Worm (Caenorhabditis elegans) whole organism, mixed stage, embryonic: ENCODE measurements around the gene Y73B6BL.14.
"Not testable (repeated sequence)": the region's sequence is repeated elsewhere in the genome, so short reads cannot be mapped to it uniquely, and the experiment has no call there.

Experiments used
- M03D4.4 ChIP-seq: sonication (generic microtip); optimal IDR thresholded peaks from 2 replicates; lab custom pipeline; 2017; ENCODE audit warnings: mild to moderate bottlenecking, missing genetic modification characterization, missing compliant biosample characterization
- bed-3 ChIP-seq: fragments of 200-800 bp; sonication (Bioruptor generic); optimal IDR thresholded peaks from 3 replicates; lab custom pipeline; 2018; ENCODE audit warnings: mild to moderate bottlenecking, missing genetic modification characterization, moderate library complexity, missing compliant biosample characterization
- ceh-43 ChIP-seq: fragments of 200-800 bp; sonication (Bioruptor generic); optimal IDR thresholded peaks from 2 replicates; lab custom pipeline; 2018; ENCODE audit warnings: mild to moderate bottlenecking, missing genetic modification characterization, moderate library complexity, missing compliant biosample characterization
- ceh-83 ChIP-seq: fragments of 200-800 bp; sonication (Bioruptor generic); optimal IDR thresholded peaks from 2 replicates; lab custom pipeline; 2018; ENCODE audit warnings: mild to moderate bottlenecking, missing genetic modification characterization, missing compliant biosample characterization
- ces-1 ChIP-seq: fragments of 150-350 bp; optimal IDR thresholded peaks from 2 replicates; lab custom pipeline; 2014; ENCODE audit warnings: missing biosample characterization, missing genetic modification reagents, missing genetic modification characterization
- cnd-1 ChIP-seq: fragments of 200-800 bp; sonication (Bioruptor generic); optimal IDR thresholded peaks from 2 replicates; lab custom pipeline; 2018; ENCODE audit warnings: mild to moderate bottlenecking, missing genetic modification characterization, missing compliant biosample characterization
- elt-1 ChIP-seq: sonication (generic microtip); optimal IDR thresholded peaks from 2 replicates; lab custom pipeline; 2017; ENCODE audit warnings: missing genetic modification characterization, mild to moderate bottlenecking, missing compliant biosample characterization, antibody characterized with exemption, moderate library complexity, borderline replicate concordance; ENCODE audit not compliant: insufficient read depth
- elt-3 ChIP-seq: fragments of 150-350 bp; optimal IDR thresholded peaks from 2 replicates; lab custom pipeline; 2014; ENCODE audit warnings: missing biosample characterization, missing genetic modification characterization
- flh-1 ChIP-seq: fragments of 200-800 bp; sonication (Bioruptor generic); optimal IDR thresholded peaks from 2 replicates; lab custom pipeline; 2018; ENCODE audit warnings: mild to moderate bottlenecking, missing genetic modification characterization, moderate library complexity, missing compliant biosample characterization
- ham-2 ChIP-seq: fragments of 200-800 bp; sonication (Bioruptor generic); optimal IDR thresholded peaks from 2 replicates; lab custom pipeline; 2018; ENCODE audit warnings: mild to moderate bottlenecking, missing genetic modification characterization, missing compliant biosample characterization
- lin-13 ChIP-seq: fragments of 150-350 bp; optimal IDR thresholded peaks from 2 replicates; lab custom pipeline; 2014; ENCODE audit warnings: missing biosample characterization, missing genetic modification characterization
- mep-1 ChIP-seq: fragments of 150-350 bp; optimal IDR thresholded peaks from 2 replicates; lab custom pipeline; 2017; ENCODE audit warnings: missing biosample characterization, missing genetic modification reagents, missing genetic modification characterization, inconsistent platforms
- mls-2 ChIP-seq: sonication (generic microtip); optimal IDR thresholded peaks from 2 replicates; lab custom pipeline; 2016; ENCODE audit warnings: mild to moderate bottlenecking, missing genetic modification characterization, moderate library complexity, missing compliant biosample characterization
- nhr-12 ChIP-seq: fragments of 150-350 bp; optimal IDR thresholded peaks from 2 replicates; lab custom pipeline; 2014; ENCODE audit warnings: missing biosample characterization, missing genetic modification characterization
- nhr-2 ChIP-seq: fragments of 150-350 bp; optimal IDR thresholded peaks from 2 replicates; lab custom pipeline; 2014; ENCODE audit warnings: missing biosample characterization, missing genetic modification characterization
- nhr-237 ChIP-seq: fragments of 150-350 bp; optimal IDR thresholded peaks from 2 replicates; lab custom pipeline; 2014; ENCODE audit warnings: missing biosample characterization, missing genetic modification characterization
- nhr-28 ChIP-seq: fragments of 150-350 bp; optimal IDR thresholded peaks from 2 replicates; lab custom pipeline; 2014; ENCODE audit warnings: missing biosample characterization, missing genetic modification characterization
- pha-4 ChIP-seq: fragments of 150-350 bp; optimal IDR thresholded peaks from 2 replicates; lab custom pipeline; 2018; ENCODE audit warnings: missing biosample characterization, missing genetic modification reagents, missing genetic modification characterization
- snpc-4 ChIP-seq: fragments of 150-350 bp; optimal IDR thresholded peaks from 2 replicates; lab custom pipeline; 2014; ENCODE audit warnings: missing biosample characterization, missing genetic modification characterization
- sptf-1 ChIP-seq: sonication (generic microtip); optimal IDR thresholded peaks from 2 replicates; lab custom pipeline; 2017; ENCODE audit warnings: mild to moderate bottlenecking, missing genetic modification characterization, moderate library complexity, missing compliant biosample characterization
- tbx-8 ChIP-seq: fragments of 200-800 bp; sonication (Bioruptor generic); optimal IDR thresholded peaks from 2 replicates; lab custom pipeline; 2018; ENCODE audit warnings: mild to moderate bottlenecking, missing genetic modification characterization, moderate library complexity, missing compliant biosample characterization
- unc-39 ChIP-seq: fragments of 150-350 bp; optimal IDR thresholded peaks from 2 replicates; lab custom pipeline; 2014; ENCODE audit warnings: missing biosample characterization, missing genetic modification characterization
- unc-62 ChIP-seq: fragments of 150-350 bp; optimal IDR thresholded peaks from 2 replicates; lab custom pipeline; 2014; ENCODE audit warnings: missing biosample characterization, missing genetic modification reagents, missing genetic modification characterization
- zip-8 ChIP-seq: fragments of 150-350 bp; optimal IDR thresholded peaks from 2 replicates; lab custom pipeline; 2014; ENCODE audit warnings: missing biosample characterization, missing genetic modification characterization

The Y73B6BL.14 gene

ce11 chrIV:6372267-6372666 lies 29.5 kb upstream of the Y73B6BL.14 start:
- no peak for TF ChIP-seq mep-1 (tag; lab: Kevin White, UChicago)
- TF ChIP-seq lin-13 (tag; lab: Kevin White, UChicago), result no peak
- TF ChIP-seq ceh-43 (GFP tag; lab: Kevin White, UChicago), result no peak
- no peak for TF ChIP-seq flh-1 (GFP tag; lab: Kevin White, UChicago)
- no peak for TF ChIP-seq nhr-28
- TF ChIP-seq elt-1 (tag; lab: Kevin White, UChicago), result no peak
- TF ChIP-seq snpc-4, result no peak
- TF ChIP-seq tbx-8 (GFP tag; lab: Kevin White, UChicago), result no peak
- TF ChIP-seq ces-1 (GFP tag; lab: Kevin White, UChicago), result no peak
- TF ChIP-seq sptf-1 (tag; lab: Kevin White, UChicago), result no peak
- TF ChIP-seq zip-8 (tag; lab: Kevin White, UChicago), result no peak
- TF ChIP-seq nhr-12 (tag; lab: Kevin White, UChicago), result no peak
- TF ChIP-seq ham-2 (GFP tag; lab: Kevin White, UChicago), result no peak
- no peak for TF ChIP-seq nhr-2 (tag; lab: Kevin White, UChicago)

- TF ChIP-seq tbx-8 (GFP tag; lab: Kevin White, UChicago) (no peak), flh-1 (GFP tag; lab: Kevin White, UChicago) (no peak), M03D4.4 (tag; lab: Kevin White, UChicago) (no peak), bed-3 (GFP tag; lab: Kevin White, UChicago) (no peak), elt-3 (no peak), unc-62 (GFP tag; lab: Kevin White, UChicago) (no peak), nhr-237 (tag; lab: Kevin White, UChicago) (no peak), mls-2 (tag; lab: Kevin White, UChicago) (no peak), lin-13 (tag; lab: Kevin White, UChicago) (no peak), ham-2 (GFP tag; lab: Kevin White, UChicago) (no peak), pha-4 (no peak)
- TF ChIP-seq, all 35 proteins: peak for 0
Measured at ce11 chrIV:6369489-6369888, 26.7 kb upstream of the Y73B6BL.14 start.

ce11 chrIV:6366032-6366431 lies 23.3 kb upstream of the Y73B6BL.14 start:
- TF ChIP-seq ceh-83 (GFP tag; lab: Kevin White, UChicago), result no peak
- TF ChIP-seq ces-1 (GFP tag; lab: Kevin White, UChicago), result peak; percentile 92

- TF ChIP-seq cnd-1, result no peak
Measured at ce11 chrIV:6365045-6365444, 22.3 kb upstream of the Y73B6BL.14 start, which contains the start of gene Y73B6BL.270. Gene Y73B6BL.270 (plus strand): TSS chrIV:6365345.

- no peak for TF ChIP-seq unc-39 (tag; lab: Kevin White, UChicago)
- TF ChIP-seq ces-1 (GFP tag; lab: Kevin White, UChicago), result peak; percentile 89
Measured at ce11 chrIV:6363604-6364003, 20.8 kb upstream of the Y73B6BL.14 start.

- TF ChIP-seq ces-1 (GFP tag; lab: Kevin White, UChicago) (peak; percentile 12), nhr-2 (tag; lab: Kevin White, UChicago) (no peak), cnd-1 (no peak)
Measured at ce11 chrIV:6361668-6362067, 18.9 kb upstream of the Y73B6BL.14 start, which contains the start of gene Y73B6BL.47. Gene Y73B6BL.47 (plus strand): TSS chrIV:6361968.

ce11 chrIV:6347213-6347612 lies 4.4 kb upstream of the Y73B6BL.14 start, which contains the start of gene Y73B6BL.289:
Gene Y73B6BL.289 (plus strand): TSS chrIV:6347513.
- TF ChIP-seq unc-39 (tag; lab: Kevin White, UChicago); mls-2 (tag; lab: Kevin White, UChicago); snpc-4: not testable (repeated sequence)

ce11 chrIV:6342431-6342830 lies 345 bp downstream of the Y73B6BL.14 start, which contains the start of gene Y73B6BL.288:
Gene Y73B6BL.288 (minus strand): TSS chrIV:6342531.
- no peak for TF ChIP-seq mep-1 (tag; lab: Kevin White, UChicago)
- TF ChIP-seq bed-3 (GFP tag; lab: Kevin White, UChicago), result no peak
- TF ChIP-seq cnd-1, result no peak
- TF ChIP-seq pha-4, result no peak
